Fruit fly (Drosophila melanogaster): ENCODE measurements around the gene Ance-3.

Gene Ance-3

DNA sequence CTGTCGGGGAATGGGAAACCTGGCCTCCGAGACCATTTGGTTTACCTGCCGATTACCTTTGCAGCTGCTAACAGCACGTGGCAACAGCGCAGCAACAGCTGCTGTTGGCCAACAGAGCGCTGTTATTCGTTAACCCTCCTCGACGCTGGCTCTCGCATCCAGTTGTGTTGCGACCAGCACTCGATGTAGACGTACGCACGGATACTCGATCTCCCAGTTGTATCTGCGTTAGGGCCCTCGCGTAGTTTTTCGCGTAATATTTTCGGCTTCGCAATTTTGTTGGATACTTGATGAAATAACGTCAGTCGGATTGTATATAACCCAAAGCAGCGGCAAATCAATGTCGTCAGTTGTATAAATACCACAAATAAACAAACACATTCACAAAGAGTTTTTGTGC is 35.7 kb upstream of the Ance-3 start (continued):
- TF ChIP-seq sna (GFP tag; IDR thresholded peaks at IDR 0.05; ENCODE audit: partially characterized antibody) (peak; percentile 23; the same call in 1 of the 2 replicates), dimm (GFP tag; IDR thresholded peaks at IDR 0.05) (no peak), CG12236 (GFP tag; optimal IDR thresholded peaks at IDR 0.05) (no peak), org-1 (GFP tag; optimal IDR thresholded peaks at IDR 0.05) (no peak), nerfin-1 (tag; optimal IDR thresholded peaks at IDR 0.05) (peak; percentile 18), CG2199 (GFP tag; IDR thresholded peaks at IDR 0.05) (peak; percentile 68; the same call in 1 of the 3 replicates), CG33557 (GFP tag; optimal IDR thresholded peaks at IDR 0.05) (no peak), CG2712 (tag; optimal IDR thresholded peaks at IDR 0.05) (peak; percentile 27), CG7987 (GFP tag; optimal IDR thresholded peaks at IDR 0.05) (peak; percentile 42), Antp (GFP tag; optimal IDR thresholded peaks at IDR 0.05) (no peak), knrl (GFP tag; IDR thresholded peaks at IDR 0.05; ENCODE audit: partially characterized antibody) (peak; percentile 39; the same call in 2 of the 3 replicates), CG10147 (GFP tag; optimal IDR thresholded peaks at IDR 0.05) (no peak), CG1602 (GFP tag; optimal IDR thresholded peaks at IDR 0.05) (no peak), maf-S (GFP tag; optimal IDR thresholded peaks at IDR 0.05) (no peak), Lpt (GFP tag; optimal IDR thresholded peaks at IDR 0.05) (no peak), Gug (GFP tag; IDR thresholded peaks at IDR 0.05) (peak; percentile 33; the same call in 1 of the 4 replicates), pros (GFP tag; optimal IDR thresholded peaks at IDR 0.05) (no peak), wor (GFP tag; IDR thresholded peaks at IDR 0.05) (no peak), CG10979 (tag; optimal IDR thresholded peaks at IDR 0.05) (no peak), Ets65A (GFP tag) (no peak), slbo (GFP tag; IDR thresholded peaks at IDR 0.05) (0 out of 2 replicates have a peak, but pooled peaks have one; percentile 25), fru (optimal IDR thresholded peaks at IDR 0.05) (no peak), CG1024 (GFP tag; IDR thresholded peaks at IDR 0.05) (no peak), CG7786 (GFP tag; optimal IDR thresholded peaks at IDR 0.05) (no peak), CG10274 (GFP tag; optimal IDR thresholded peaks at IDR 0.05) (no peak), caup (GFP tag; optimal IDR thresholded peaks at IDR 0.05; ENCODE audit: severe bottlenecking) (peak; percentile 27), CG1792 (GFP tag; optimal IDR thresholded peaks at IDR 0.05) (no peak), HLH3B (GFP tag; IDR thresholded peaks at IDR 0.05) (peak; percentile 21; the same call in 1 of the 2 replicates), CG5245 (GFP tag; optimal IDR thresholded peaks at IDR 0.05) (no peak), D (optimal IDR thresholded peaks at IDR 0.05) (no peak), D (GFP tag; optimal IDR thresholded peaks at IDR 0.05) (no peak), Fer2 (tag; optimal IDR thresholded peaks at IDR 0.05) (no peak), CG9932 (GFP tag; IDR thresholded peaks at IDR 0.05) (no peak), Xbp1 (GFP tag; optimal IDR thresholded peaks at IDR 0.05) (no peak), tgo (GFP tag; IDR thresholded peaks at IDR 0.05) (no peak), CG16779 (GFP tag; IDR thresholded peaks at IDR 0.05) (0 out of 2 replicates have a peak, but pooled peaks have one; percentile 51), ems (GFP tag; optimal IDR thresholded peaks at IDR 0.05) (peak; percentile 20), CG2875 (GFP tag; optimal IDR thresholded peaks at IDR 0.05) (no peak), dati (GFP tag; IDR thresholded peaks at IDR 0.05) (no peak), CG18599 (GFP tag; optimal IDR thresholded peaks at IDR 0.05) (no peak), dm (GFP tag; optimal IDR thresholded peaks at IDR 0.05) (no peak), CG17829 (tag; optimal IDR thresholded peaks at IDR 0.05) (peak; percentile 15), sob (GFP tag; IDR thresholded peaks at IDR 0.05) (peak; percentile 51; the same call in 1 of the 2 replicates), Elba2 (GFP tag; optimal IDR thresholded peaks at IDR 0.05) (no peak), CG4730 (GFP tag; IDR thresholded peaks at IDR 0.05) (no peak), tin (GFP tag; optimal IDR thresholded peaks at IDR 0.05) (no peak), CG3847 (GFP tag; IDR thresholded peaks at IDR 0.05) (peak; percentile 16; the same call in 1 of the 2 replicates), CG12769 (tag; optimal IDR thresholded peaks at IDR 0.05) (peak; percentile 58), nerfin-2 (GFP tag; IDR thresholded peaks at IDR 0.05; ENCODE audit: partially characterized antibody) (no peak), cg (GFP tag; optimal IDR thresholded peaks at IDR 0.05) (no peak), CG3281 (GFP tag; optimal IDR thresholded peaks at IDR 0.05) (peak; percentile 14), H2.0 (GFP tag; IDR thresholded peaks at IDR 0.05) (no peak)

Measured in whole organism, embryonic.